Worm (Caenorhabditis elegans): ENCODE results near the gene C26B2.7.

ce11 chrIV:8053955-8054354 lies 37.9 kb downstream of the C26B2.7 start:
- TF ChIP-seq ceh-43 (GFP tag; optimal IDR thresholded peaks at IDR 0.05) (no peak), elt-3 (tag; optimal IDR thresholded peaks at IDR 0.05) (no peak), nhr-28 (tag; optimal IDR thresholded peaks at IDR 0.05) (no peak), bed-3 (GFP tag; optimal IDR thresholded peaks at IDR 0.05) (no peak)
